Worm (Caenorhabditis elegans) whole organism, L2 larva: ENCODE measurements around the gene sul-3.

Experiments used
- C34F6.9 ChIP-seq: fragments of 150-350 bp; optimal IDR thresholded peaks from 2 replicates; lab custom pipeline; 2014; ENCODE audit warnings: missing biosample characterization, missing genetic modification characterization
- Y55F3AM.14 ChIP-seq: fragments of 200-800 bp; sonication (Bioruptor generic); optimal IDR thresholded peaks from 2 replicates; lab custom pipeline; 2018; ENCODE audit warnings: mild to moderate bottlenecking, missing genetic modification characterization, missing compliant biosample characterization
- ama-1 ChIP-seq: fragments of 150-350 bp; optimal IDR thresholded peaks from 2 replicates; lab custom pipeline; 2018; ENCODE audit warnings: inconsistent platforms
- blmp-1 ChIP-seq: sonication (generic microtip); optimal IDR thresholded peaks from 2 replicates; lab custom pipeline; 2017; ENCODE audit warnings: missing genetic modification characterization, mild to moderate bottlenecking, missing compliant biosample characterization, antibody characterized with exemption, moderate library complexity; ENCODE audit not compliant: insufficient read depth
- egl-27 ChIP-seq: sonication (generic microtip); optimal IDR thresholded peaks from 3 replicates; lab custom pipeline; 2017; ENCODE audit warnings: missing biosample characterization, missing genetic modification reagents, missing genetic modification characterization
- lin-39 ChIP-seq: fragments of 150-350 bp; optimal IDR thresholded peaks from 2 replicates; lab custom pipeline; 2014; ENCODE audit warnings: missing biosample characterization, missing genetic modification reagents, missing genetic modification characterization
- nhr-11 ChIP-seq: fragments of 150-350 bp; optimal IDR thresholded peaks from 2 replicates; lab custom pipeline; 2014; ENCODE audit warnings: missing biosample characterization, missing genetic modification characterization
- nhr-23 ChIP-seq: fragments of 150-350 bp; optimal IDR thresholded peaks from 2 replicates; lab custom pipeline; 2014; ENCODE audit warnings: missing biosample characterization, missing genetic modification reagents, missing genetic modification characterization
- nhr-25 ChIP-seq: fragments of 150-350 bp; sonication (generic microtip); optimal IDR thresholded peaks from 3 replicates; lab custom pipeline; 2014; ENCODE audit warnings: missing biosample characterization, missing genetic modification characterization
- skn-1 ChIP-seq: sonication (generic microtip); optimal IDR thresholded peaks from 2 replicates; lab custom pipeline; 2017; ENCODE audit warnings: missing biosample characterization, missing genetic modification characterization
- sma-3 ChIP-seq: sonication (generic microtip); optimal IDR thresholded peaks from 2 replicates; lab custom pipeline; 2016; ENCODE audit warnings: missing genetic modification reagents, missing genetic modification characterization, missing compliant biosample characterization
- zag-1 ChIP-seq: fragments of 150-350 bp; optimal IDR thresholded peaks from 2 replicates; lab custom pipeline; 2014; ENCODE audit warnings: missing biosample characterization, missing genetic modification characterization
- ztf-1 ChIP-seq: fragments of 200-800 bp; sonication (Bioruptor generic); conservative IDR thresholded peaks from 2 replicates; pipeline ENCODE4 v1.3.6; 2022; ENCODE audit warnings: missing genetic modification characterization, missing compliant biosample characterization
- ztf-4 ChIP-seq: fragments of 150-350 bp; optimal IDR thresholded peaks from 2 replicates; lab custom pipeline; 2014; ENCODE audit warnings: missing biosample characterization, missing genetic modification characterization

The sul-3 gene

ce11 chrX:7779527-7780033 is 54.4 kb downstream of the sul-3 start, which contains the start of gene ZK154.1:
TSS of gene ZK154.1 (plus strand) at chrX:7779577.
- no peak for TF ChIP-seq skn-1 (tag; lab: Kevin White, UChicago)
- TF ChIP-seq ztf-4 (tag; lab: Kevin White, UChicago) = no peak
- no peak for TF ChIP-seq C34F6.9 (tag; lab: Kevin White, UChicago)
- TF ChIP-seq sma-3 (GFP tag; lab: Kevin White, UChicago) = no peak
- no peak for TF ChIP-seq ama-1 (lab: Kevin White, UChicago)
- no peak for TF ChIP-seq ztf-1 (GFP tag; lab: Robert Waterston, UW)
- no peak for TF ChIP-seq nhr-11 (tag; lab: Kevin White, UChicago)
- no peak for TF ChIP-seq lin-39 (tag; lab: Kevin White, UChicago)
- no peak for TF ChIP-seq egl-27
- TF ChIP-seq zag-1 (tag; lab: Kevin White, UChicago) = no peak
- TF ChIP-seq nhr-23 (tag; lab: Kevin White, UChicago) = no peak

ce11 chrX:7778786-7779185 is 55.2 kb downstream of the sul-3 start:
- TF ChIP-seq nhr-25 (tag; lab: Kevin White, UChicago) (peak; percentile 24), Y55F3AM.14 (no peak), blmp-1 (tag; lab: Kevin White, UChicago) (peak; percentile 74)
- TF ChIP-seq, all 48 proteins: peak for 2
